Worm (Caenorhabditis elegans) whole organism, young adult: ENCODE data around the gene oac-22.

Experiments
- F52B5.7 ChIP-seq: sonication (generic microtip); optimal IDR thresholded peaks from 2 replicates; lab custom pipeline; 2016; ENCODE audit warnings: mild to moderate bottlenecking, missing genetic modification characterization, missing compliant biosample characterization
- dpff-1 ChIP-seq: sonication (generic microtip); optimal IDR thresholded peaks from 2 replicates; lab custom pipeline; 2017; ENCODE audit warnings: mild to moderate bottlenecking, missing genetic modification characterization, missing compliant biosample characterization

DNA sequence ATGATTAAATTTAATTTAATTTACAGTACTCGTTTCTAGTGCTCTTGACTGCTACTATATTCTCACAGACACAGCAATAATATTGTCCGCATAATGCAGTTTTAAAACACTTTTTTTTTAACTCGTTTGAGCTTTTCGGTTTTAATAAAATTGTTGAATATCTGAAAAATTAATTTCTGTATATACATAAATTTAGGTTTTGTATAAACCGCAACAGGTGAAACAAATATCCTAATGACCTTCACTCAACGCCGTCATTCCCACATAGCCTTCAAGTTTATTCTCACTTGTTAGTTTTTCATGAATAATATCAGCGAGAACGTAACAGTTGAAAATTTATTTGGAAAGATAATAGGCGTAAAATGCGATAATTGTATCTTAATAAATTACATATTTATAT lies 34.0 kb downstream of the oac-22 start, which contains the start of gene srz-19:
- TF ChIP-seq dpff-1 (tag; lab: Kevin White, UChicago), result no peak
- no peak for TF ChIP-seq F52B5.7 (tag; lab: Kevin White, UChicago)
